Fruit fly (Drosophila melanogaster): ENCODE measurements around the gene epsilonCOP.

Gene epsilonCOP

DNA sequence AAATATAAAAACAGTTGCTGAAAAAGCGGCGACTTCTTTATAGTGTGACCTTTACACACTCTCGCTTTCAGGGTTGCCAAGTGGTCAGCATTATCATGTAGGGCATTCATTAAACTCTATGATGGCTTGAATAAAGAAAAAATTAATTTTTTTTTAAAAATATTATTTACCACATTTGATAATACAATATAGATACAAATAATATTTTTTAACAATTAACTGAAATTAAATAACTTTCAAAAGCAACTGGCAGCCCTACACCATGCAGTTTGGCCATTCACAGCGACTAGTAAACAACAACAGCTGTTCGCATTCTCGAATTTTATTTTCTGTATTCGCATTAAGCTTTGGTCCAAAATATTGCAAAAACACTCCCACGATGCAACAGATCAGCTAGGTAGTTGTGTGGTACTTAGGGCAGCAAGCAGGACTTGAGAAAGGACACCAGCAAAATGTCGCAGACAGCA is 1.9 kb downstream of the epsilonCOP start, which contains the start of the genes Phf5a and CG31638 (continued):
- TF ChIP-seq ken (GFP tag; IDR thresholded peaks at IDR 0.05) = peak; percentile 76
- TF ChIP-seq amos (GFP tag; IDR thresholded peaks at IDR 0.05; ENCODE audit: partially characterized antibody) = no peak
- peak; percentile 54 for TF ChIP-seq ttk (GFP tag; IDR thresholded peaks at IDR 0.05)
- no peak for TF ChIP-seq CG14965 (GFP tag; optimal IDR thresholded peaks at IDR 0.05; ENCODE audit: borderline replicate concordance)
- TF ChIP-seq ac (GFP tag; optimal IDR thresholded peaks at IDR 0.05) = peak; percentile 47
- peak; percentile 86 for TF ChIP-seq bcd (GFP tag; optimal IDR thresholded peaks at IDR 0.05)
- no peak for TF ChIP-seq da (GFP tag; optimal IDR thresholded peaks at IDR 0.05)
- TF ChIP-seq Hr3 (GFP tag; optimal IDR thresholded peaks at IDR 0.05) = peak; percentile 98
- TF ChIP-seq cad (GFP tag; optimal IDR thresholded peaks at IDR 0.05) = no peak
- peak; percentile 71 for TF ChIP-seq sob (GFP tag; IDR thresholded peaks at IDR 0.05)
- TF ChIP-seq tgo (GFP tag; IDR thresholded peaks at IDR 0.05) = peak; percentile 71
- peak; percentile 69 for TF ChIP-seq CG11723 (GFP tag; optimal IDR thresholded peaks at IDR 0.05)
- peak; percentile 66 for TF ChIP-seq CG5180 (GFP tag; optimal IDR thresholded peaks at IDR 0.05)
- TF ChIP-seq HLH54F (GFP tag; optimal IDR thresholded peaks at IDR 0.05) = peak; percentile 42
- peak; percentile 92 for TF ChIP-seq gsb (GFP tag; IDR thresholded peaks at IDR 0.05)
- TF ChIP-seq CG13287 (GFP tag; IDR thresholded peaks at IDR 0.05; ENCODE audit: partially characterized antibody) = peak; percentile 71
- TF ChIP-seq onecut (GFP tag; IDR thresholded peaks at IDR 0.05) = peak; percentile 28; the same call in 1 of the 2 replicates
- TF ChIP-seq CG2199 (GFP tag; IDR thresholded peaks at IDR 0.05) = peak; percentile 96
- peak; percentile 90 for TF ChIP-seq CG2202 (tag; optimal IDR thresholded peaks at IDR 0.05)
- peak; percentile 95 for TF ChIP-seq CG10979 (tag; optimal IDR thresholded peaks at IDR 0.05)
- peak; percentile 89 for TF ChIP-seq Nf-YC (tag; optimal IDR thresholded peaks at IDR 0.05)
- no peak for TF ChIP-seq aop (GFP tag; IDR thresholded peaks at IDR 0.05)
- TF ChIP-seq C15 (GFP tag; IDR thresholded peaks at IDR 0.05) = peak; percentile 93
- peak; percentile 72 for TF ChIP-seq CG8944 (GFP tag; optimal IDR thresholded peaks at IDR 0.05)
- TF ChIP-seq pros (GFP tag; optimal IDR thresholded peaks at IDR 0.05) = no peak
- peak; percentile 88 for TF ChIP-seq dati (GFP tag; IDR thresholded peaks at IDR 0.05)
- peak; percentile 54 for TF ChIP-seq Nf-YB (GFP tag; optimal IDR thresholded peaks at IDR 0.05)
- peak; percentile 96 for TF ChIP-seq Dek (tag; optimal IDR thresholded peaks at IDR 0.05)
- TF ChIP-seq chif (GFP tag; optimal IDR thresholded peaks at IDR 0.05) = peak; percentile 75 to 82
- peak; percentile 83 for TF ChIP-seq CG12219 (GFP tag; optimal IDR thresholded peaks at IDR 0.05)
- TF ChIP-seq CG7372 (GFP tag; IDR thresholded peaks at IDR 0.05) = peak; percentile 97
- no peak for TF ChIP-seq tup (GFP tag; optimal IDR thresholded peaks at IDR 0.05)
- TF ChIP-seq CG32532 (GFP tag; IDR thresholded peaks at IDR 0.05) = peak; percentile 98
- 0 out of 2 replicates have a peak, but pooled peaks have one; percentile 26 for TF ChIP-seq bowl (GFP tag; IDR thresholded peaks at IDR 0.05)
- peak; percentile 87 for TF ChIP-seq unpg (GFP tag; optimal IDR thresholded peaks at IDR 0.05)
- TF ChIP-seq CG7786 (GFP tag; optimal IDR thresholded peaks at IDR 0.05) = peak; percentile 82
- TF ChIP-seq Doc3 (GFP tag; IDR thresholded peaks at IDR 0.05; ENCODE audit: partially characterized antibody) = no peak
- peak; percentile 98 for TF ChIP-seq Xrp1 (GFP tag; IDR thresholded peaks at IDR 0.05)
- peak; percentile 86 for TF ChIP-seq pnt (GFP tag; optimal IDR thresholded peaks at IDR 0.05)
- TF ChIP-seq grn (GFP tag; optimal IDR thresholded peaks at IDR 0.05) = no peak
- TF ChIP-seq schlank (tag; optimal IDR thresholded peaks at IDR 0.05) = peak; percentile 57
- TF ChIP-seq tin (GFP tag; optimal IDR thresholded peaks at IDR 0.05) = peak; percentile 91
- TF ChIP-seq CG10431 (GFP tag; optimal IDR thresholded peaks at IDR 0.05) = peak; percentile 90
- TF ChIP-seq CG18599 (GFP tag; optimal IDR thresholded peaks at IDR 0.05) = peak; percentile 96
- TF ChIP-seq zen2 (GFP tag; IDR thresholded peaks at IDR 0.05; ENCODE audit: partially characterized antibody) = no peak
- TF ChIP-seq CG3163 (GFP tag; optimal IDR thresholded peaks at IDR 0.05) = no peak
- peak; percentile 34; the same call in 1 of the 2 replicates for TF ChIP-seq CG10959 (GFP tag; IDR thresholded peaks at IDR 0.05)
- TF ChIP-seq GATAe (GFP tag; conservative IDR thresholded peaks at IDR 0.05) = peak; percentile 91
- peak; percentile 91 for TF ChIP-seq HLH3B (GFP tag; IDR thresholded peaks at IDR 0.05)
- no peak for TF ChIP-seq ERR (GFP tag; optimal IDR thresholded peaks at IDR 0.05)
- TF ChIP-seq gce (GFP tag; IDR thresholded peaks at IDR 0.05) = peak; percentile 95

All from whole organism, embryonic.